Worm (Caenorhabditis elegans) whole organism, L4 larva: ENCODE measurements around the gene mfsd-13.2.

Experiments
- F10B5.3 ChIP-seq: sonication (generic microtip); optimal IDR thresholded peaks from 2 replicates; lab custom pipeline; 2016; ENCODE audit warnings: mild to moderate bottlenecking, missing genetic modification characterization, missing compliant biosample characterization
- F44E2.7 ChIP-seq: fragments of 200-800 bp; sonication (Bioruptor generic); IDR thresholded peaks from 2 replicates; pipeline ENCODE4 v2.1.2; 2022; ENCODE audit warnings: missing genetic modification characterization, missing compliant biosample characterization
- T20F7.1 ChIP-seq: fragments of 200-800 bp; sonication (Bioruptor generic); optimal IDR thresholded peaks from 2 replicates; lab custom pipeline; 2018; ENCODE audit warnings: mild to moderate bottlenecking, missing genetic modification characterization, missing compliant biosample characterization
- T26A8.4 ChIP-seq: fragments of 200-800 bp; sonication (Bioruptor generic); IDR thresholded peaks from 2 replicates; pipeline ENCODE4 v1.3.6; 2022; ENCODE audit warnings: missing genetic modification characterization, missing compliant biosample characterization
- Y105C5A.15 ChIP-seq: fragments of 200-800 bp; sonication (Bioruptor generic); IDR thresholded peaks from 2 replicates; pipeline ENCODE4 v1.3.6; 2022; ENCODE audit warnings: missing genetic modification characterization, missing compliant biosample characterization
- aha-1 ChIP-seq: fragments of 150-350 bp; peaks from one replicate; lab custom pipeline; 2014; ENCODE audit warnings: missing biosample characterization, missing genetic modification characterization
- aly-2 ChIP-seq: sonication (generic microtip); optimal IDR thresholded peaks from 2 replicates; lab custom pipeline; 2018; ENCODE audit warnings: missing biosample characterization, missing genetic modification characterization
- ama-1 ChIP-seq: fragments of 150-350 bp; optimal IDR thresholded peaks from 2 replicates; lab custom pipeline; 2014; ENCODE audit warnings: inconsistent platforms, mixed read lengths
- arid-1 ChIP-seq: fragments of 200-800 bp; sonication (Bioruptor generic); conservative IDR thresholded peaks from 2 replicates; pipeline ENCODE4 v1.3.6; 2022; ENCODE audit warnings: missing genetic modification reagents, missing genetic modification characterization, missing compliant biosample characterization
- attf-4 ChIP-seq: sonication (generic microtip); optimal IDR thresholded peaks from 3 replicates; lab custom pipeline; 2017; ENCODE audit warnings: missing biosample characterization, missing genetic modification characterization
- ceh-20 ChIP-seq: fragments of 200-800 bp; sonication (Bioruptor generic); IDR thresholded peaks from 2 replicates; pipeline ENCODE4 v1.3.6; 2022; ENCODE audit warnings: missing genetic modification reagents, missing genetic modification characterization, missing compliant biosample characterization
- ceh-28 ChIP-seq: fragments of 150-350 bp; optimal IDR thresholded peaks from 2 replicates; lab custom pipeline; 2014; ENCODE audit warnings: missing biosample characterization, missing genetic modification reagents, missing genetic modification characterization
- ceh-44 ChIP-seq: fragments of 200-800 bp; sonication (Bioruptor generic); IDR thresholded peaks from 2 replicates; pipeline ENCODE4 v1.3.6; 2022; ENCODE audit warnings: missing genetic modification reagents, missing genetic modification characterization, missing compliant biosample characterization
- ceh-62 ChIP-seq: sonication (generic microtip); optimal IDR thresholded peaks from 2 replicates; lab custom pipeline; 2017; ENCODE audit warnings: missing biosample characterization, missing genetic modification characterization
- ceh-82 ChIP-seq: sonication (generic microtip); optimal IDR thresholded peaks from 2 replicates; lab custom pipeline; 2017; ENCODE audit warnings: missing biosample characterization, missing genetic modification characterization
- daf-16 ChIP-seq, 3 experiments: sonication (generic microtip); optimal IDR thresholded peaks; 2 replicates each; lab custom pipeline; 2016 to 2017; ENCODE audit warnings: missing genetic modification characterization in 3 of 3, missing genetic modification reagents in 3 of 3, mild to moderate bottlenecking in 2 of 3, missing compliant biosample characterization in 2 of 3, missing biosample characterization in 1 of 3, moderate library complexity in 1 of 3
- dmd-6 ChIP-seq: fragments of 200-800 bp; sonication (Bioruptor generic); IDR thresholded peaks from 2 replicates; pipeline ENCODE4 v1.3.6; 2022; ENCODE audit warnings: missing genetic modification reagents, missing genetic modification characterization, missing compliant biosample characterization
- duxl-1 ChIP-seq: sonication (generic microtip); optimal IDR thresholded peaks from 2 replicates; lab custom pipeline; 2016; ENCODE audit warnings: mild to moderate bottlenecking, missing genetic modification characterization, moderate library complexity, missing compliant biosample characterization; ENCODE audit not compliant: poor library complexity
- egl-27 ChIP-seq: sonication (generic microtip); optimal IDR thresholded peaks from 3 replicates; lab custom pipeline; 2017; ENCODE audit warnings: missing biosample characterization, missing genetic modification reagents, missing genetic modification characterization
- egl-43 ChIP-seq: fragments of 200-800 bp; sonication (Bioruptor generic); IDR thresholded peaks from 2 replicates; pipeline ENCODE4 v1.3.6; 2022; ENCODE audit warnings: missing genetic modification reagents, missing genetic modification characterization, missing compliant biosample characterization
- fkh-10 ChIP-seq: fragments of 150-350 bp; optimal IDR thresholded peaks from 2 replicates; lab custom pipeline; 2014; ENCODE audit warnings: missing biosample characterization, missing genetic modification reagents, missing genetic modification characterization
- gei-8 ChIP-seq: fragments of 200-800 bp; sonication (Bioruptor generic); optimal IDR thresholded peaks from 2 replicates; lab custom pipeline; 2018; ENCODE audit warnings: mild to moderate bottlenecking, missing genetic modification characterization, missing compliant biosample characterization
- hlh-11 ChIP-seq: fragments of 200-800 bp; sonication (Bioruptor generic); optimal IDR thresholded peaks from 2 replicates; lab custom pipeline; 2018; ENCODE audit warnings: mild to moderate bottlenecking, missing genetic modification characterization, missing compliant biosample characterization
- jun-1 ChIP-seq: fragments of 150-350 bp; optimal IDR thresholded peaks from 2 replicates; lab custom pipeline; 2014; ENCODE audit warnings: missing biosample characterization, missing genetic modification reagents, missing genetic modification characterization
- lim-7 ChIP-seq: fragments of 200-800 bp; sonication (Bioruptor generic); IDR thresholded peaks from 2 replicates; pipeline ENCODE4 v1.3.6; 2022; ENCODE audit warnings: missing genetic modification characterization, missing compliant biosample characterization
- lin-1 ChIP-seq: fragments of 200-800 bp; sonication (Bioruptor generic); IDR thresholded peaks from 2 replicates; pipeline ENCODE4 v1.3.6; 2022; ENCODE audit warnings: missing genetic modification reagents, missing genetic modification characterization, missing compliant biosample characterization
- lin-13 ChIP-seq: fragments of 150-350 bp; optimal IDR thresholded peaks from 2 replicates; lab custom pipeline; 2014; ENCODE audit warnings: missing biosample characterization, missing genetic modification reagents, missing genetic modification characterization
- madf-5 ChIP-seq, 2 experiments: fragments of 200-800 bp; sonication (Bioruptor generic); IDR thresholded peaks; 2 replicates each; pipeline ENCODE4 v1.3.6; 2022; ENCODE audit warnings: missing compliant biosample characterization in 2 of 2, missing genetic modification characterization in 2 of 2
- madf-9 ChIP-seq: fragments of 200-800 bp; sonication (Bioruptor generic); conservative IDR thresholded peaks from 2 replicates; pipeline ENCODE4 v1.3.6; 2022; ENCODE audit warnings: missing genetic modification reagents, missing genetic modification characterization, missing compliant biosample characterization
- mdt-29 ChIP-seq: fragments of 200-800 bp; sonication (Bioruptor generic); IDR thresholded peaks from 2 replicates; pipeline ENCODE4 v1.3.6; 2022; ENCODE audit warnings: missing genetic modification reagents, missing genetic modification characterization, missing compliant biosample characterization
- mep-1 ChIP-seq: fragments of 150-350 bp; sonication (generic microtip); optimal IDR thresholded peaks from 3 replicates; lab custom pipeline; 2014; ENCODE audit warnings: missing biosample characterization, missing genetic modification characterization
- mxl-3 ChIP-seq: fragments of 200-800 bp; sonication (Bioruptor generic); optimal IDR thresholded peaks from 2 replicates; lab custom pipeline; 2018; ENCODE audit warnings: mild to moderate bottlenecking, missing genetic modification characterization, missing compliant biosample characterization
- nhr-10 ChIP-seq: fragments of 150-350 bp; optimal IDR thresholded peaks from 2 replicates; lab custom pipeline; 2014; ENCODE audit warnings: missing biosample characterization, missing genetic modification characterization
- nhr-11 ChIP-seq: fragments of 150-350 bp; optimal IDR thresholded peaks from 2 replicates; lab custom pipeline; 2014; ENCODE audit warnings: missing biosample characterization, missing genetic modification characterization
- nhr-25 ChIP-seq: sonication (generic microtip); optimal IDR thresholded peaks from 2 replicates; lab custom pipeline; 2017; ENCODE audit warnings: missing genetic modification characterization, mild to moderate bottlenecking, missing compliant biosample characterization, antibody characterized with exemption, moderate library complexity, borderline replicate concordance; ENCODE audit not compliant: insufficient read depth
- pqm-1 ChIP-seq: sonication (generic microtip); optimal IDR thresholded peaks from 2 replicates; lab custom pipeline; 2017; ENCODE audit warnings: missing biosample characterization, missing genetic modification characterization
- rbr-2 ChIP-seq: sonication (generic microtip); optimal IDR thresholded peaks from 2 replicates; lab custom pipeline; 2016; ENCODE audit warnings: missing genotype, missing genetic modification characterization, missing compliant biosample characterization
- saeg-2 ChIP-seq: fragments of 200-800 bp; sonication (Bioruptor generic); IDR thresholded peaks from 2 replicates; pipeline ENCODE4 v1.3.6; 2022; ENCODE audit warnings: missing genetic modification reagents, missing genetic modification characterization, missing compliant biosample characterization
- sdz-12 ChIP-seq: fragments of 200-800 bp; sonication (Bioruptor generic); optimal IDR thresholded peaks from 2 replicates; lab custom pipeline; 2018; ENCODE audit warnings: mild to moderate bottlenecking, missing genetic modification characterization, missing compliant biosample characterization
- set-16 ChIP-seq: fragments of 200-800 bp; sonication (Bioruptor generic); IDR thresholded peaks from 2 replicates; pipeline ENCODE4 v1.3.6; 2022; ENCODE audit warnings: missing genetic modification reagents, missing genetic modification characterization, missing compliant biosample characterization
- spr-3 ChIP-seq: fragments of 200-800 bp; sonication (Bioruptor generic); optimal IDR thresholded peaks from 2 replicates; lab custom pipeline; 2018; ENCODE audit warnings: mild to moderate bottlenecking, missing genetic modification characterization, missing compliant biosample characterization
- tra-1 ChIP-seq: fragments of 200-800 bp; sonication (Bioruptor generic); IDR thresholded peaks from 2 replicates; pipeline ENCODE4 v1.3.6; 2022; ENCODE audit warnings: missing genetic modification reagents, missing genetic modification characterization, missing compliant biosample characterization
- unc-39 ChIP-seq: sonication (generic microtip); optimal IDR thresholded peaks from 2 replicates; lab custom pipeline; 2017; ENCODE audit warnings: missing biosample characterization, missing genetic modification characterization
- unc-62 ChIP-seq, 3 experiments: fragments of 150-350 bp in 1 of 3; sonication (generic microtip); optimal IDR thresholded peaks in 2 of 3; peaks in 1 of 3; 1 replicate in 1 of 3; 2 replicates in 2 of 3; lab custom pipeline; 2014 to 2017; ENCODE audit warnings: missing biosample characterization in 3 of 3, missing genetic modification characterization in 3 of 3, missing genetic modification reagents in 3 of 3, missing genotype in 1 of 3
- vab-7 ChIP-seq: fragments of 200-800 bp; sonication (Bioruptor generic); IDR thresholded peaks from 2 replicates; pipeline ENCODE4 v1.3.6; 2022; ENCODE audit warnings: missing genetic modification reagents, missing genetic modification characterization, missing compliant biosample characterization
- zag-1 ChIP-seq: fragments of 150-350 bp; optimal IDR thresholded peaks from 2 replicates; lab custom pipeline; 2014; ENCODE audit warnings: missing biosample characterization, missing genetic modification characterization
- zfp-2 ChIP-seq: sonication (generic microtip); optimal IDR thresholded peaks from 2 replicates; lab custom pipeline; 2016; ENCODE audit warnings: mild to moderate bottlenecking, missing genetic modification characterization, missing compliant biosample characterization
- zfp-3 ChIP-seq: fragments of 200-800 bp; sonication (Bioruptor generic); conservative IDR thresholded peaks from 2 replicates; pipeline ENCODE4 v1.3.6; 2022; ENCODE audit warnings: missing genetic modification reagents, missing genetic modification characterization, missing compliant biosample characterization
- zip-11 ChIP-seq: fragments of 200-800 bp; sonication (Bioruptor generic); IDR thresholded peaks from 2 replicates; pipeline ENCODE4 v1.3.6; 2022; ENCODE audit warnings: missing genetic modification characterization, missing compliant biosample characterization

Gene mfsd-13.2

DNA sequence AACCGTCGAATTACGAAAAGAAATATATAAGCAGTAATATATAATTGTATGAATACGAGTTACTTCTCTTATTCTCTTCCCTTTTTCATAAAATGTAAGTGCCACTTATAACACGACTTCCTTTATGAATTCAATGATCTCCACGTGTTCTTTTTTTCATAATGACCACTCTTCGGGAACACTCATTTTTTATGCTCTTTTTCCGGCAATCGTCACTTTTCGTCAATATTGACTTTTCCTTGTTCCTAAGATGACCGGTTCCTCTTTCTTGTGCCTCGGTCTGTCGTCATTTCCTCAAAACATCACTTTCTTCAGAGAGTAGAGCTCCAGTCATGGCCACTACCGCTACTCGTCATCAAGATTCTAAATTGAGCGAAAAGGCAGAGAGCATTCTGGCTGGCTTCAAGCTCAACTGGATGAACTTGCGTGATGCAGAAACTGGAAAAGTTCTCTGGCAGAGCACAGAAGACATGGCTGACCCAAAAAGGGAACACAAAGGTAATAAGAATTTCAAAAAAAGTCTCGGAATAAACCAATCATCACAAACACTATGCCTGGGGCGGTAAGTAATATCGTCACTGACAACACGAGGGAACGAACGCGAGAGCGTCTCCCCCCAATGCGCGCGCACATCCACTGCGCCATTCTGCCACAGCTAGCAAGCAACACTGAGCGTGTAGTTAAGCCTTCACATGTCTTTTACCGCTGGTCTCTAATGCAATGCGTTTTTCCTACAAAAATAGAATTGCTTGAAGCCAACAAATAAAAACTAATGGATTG, 18.0 kb upstream of the mfsd-13.2 start, which contains the start of gene pdl-1 (continued):
- peak; percentile 88 for TF ChIP-seq sdz-12 (GFP tag; lab: Kevin White, UChicago)
- peak; percentile 85 for TF ChIP-seq mdt-29
- TF ChIP-seq ceh-82 (tag; lab: Kevin White, UChicago), result no peak
- TF ChIP-seq T26A8.4 (GFP tag; lab: Robert Waterston, UW), result peak; percentile 93
- peak; percentile 32 for TF ChIP-seq zfp-2 (tag; lab: Kevin White, UChicago)
- TF ChIP-seq fkh-10 (GFP tag; lab: Kevin White, UChicago), result no peak
- peak; percentile 60 for TF ChIP-seq hlh-11 (tag; lab: Kevin White, UChicago)
- TF ChIP-seq rbr-2 (tag; lab: Kevin White, UChicago), result peak; percentile 84
- no peak for TF ChIP-seq pqm-1
- no peak for TF ChIP-seq zag-1 (tag; lab: Kevin White, UChicago)
- TF ChIP-seq ama-1, result no peak
- peak; percentile 85 for TF ChIP-seq saeg-2 (GFP tag; lab: Robert Waterston, UW)
- 0 out of 2 replicates have a peak, but pooled peaks have one; percentile 68 for TF ChIP-seq Y105C5A.15 (GFP tag; lab: Robert Waterston, UW)
- peak; percentile 99 for TF ChIP-seq lim-7 (GFP tag; lab: Robert Waterston, UW)
- TF ChIP-seq aha-1 (tag; lab: Kevin White, UChicago), result peak; percentile 67
- no peak for TF ChIP-seq nhr-10 (tag; lab: Kevin White, UChicago)
- peak; percentile 62 for TF ChIP-seq lin-13 (GFP tag; lab: Kevin White, UChicago)
- TF ChIP-seq aly-2, result no peak
- TF ChIP-seq egl-43 (GFP tag; lab: Robert Waterston, UW), result peak; percentile 98
- TF ChIP-seq vab-7 (GFP tag; lab: Robert Waterston, UW), result peak; percentile 96
- TF ChIP-seq zip-11 (GFP tag; lab: Robert Waterston, UW), result peak; percentile 55; the same call in 1 of the 2 replicates
- TF ChIP-seq attf-4, result peak; percentile 28
- peak; percentile 70 to 93 for TF ChIP-seq daf-16 (GFP tag; optimal IDR thresholded peaks at IDR 0.05; lab: Kevin White, UChicago)
- TF ChIP-seq daf-16 (tag; optimal IDR thresholded peaks at IDR 0.05; lab: Kevin White, UChicago), result peak; percentile 81
- TF ChIP-seq jun-1 (tag; lab: Kevin White, UChicago), result no peak
- TF ChIP-seq duxl-1, result peak; percentile 83
- peak; percentile 74 to 96; a peak in 3 of 4 replicates for TF ChIP-seq madf-5 (GFP tag; IDR thresholded peaks at IDR 0.05; lab: Robert Waterston, UW)
- no peak for TF ChIP-seq ceh-62 (tag; lab: Kevin White, UChicago)
- peak; percentile 67 for TF ChIP-seq T20F7.1 (GFP tag; lab: Kevin White, UChicago)
- peak; percentile 94 for TF ChIP-seq arid-1 (GFP tag; lab: Robert Waterston, UW)
- TF ChIP-seq F10B5.3 (tag; lab: Kevin White, UChicago), result peak; percentile 69
- peak; percentile 76 for TF ChIP-seq madf-9 (GFP tag; lab: Robert Waterston, UW)
- peak; percentile 54; the same call in 1 of the 2 replicates for TF ChIP-seq set-16 (GFP tag; lab: Robert Waterston, UW)
- TF ChIP-seq F44E2.7 (GFP tag; lab: Robert Waterston, UW), result peak; percentile 94
- peak; percentile 15 for TF ChIP-seq nhr-25
- TF ChIP-seq ceh-20 (GFP tag; lab: Robert Waterston, UW), result peak; percentile 74; the same call in 1 of the 2 replicates
- TF ChIP-seq mxl-3, result peak; percentile 53
- peak in 1 of 2 experiments; percentile 89 for TF ChIP-seq unc-62 (GFP tag; optimal IDR thresholded peaks at IDR 0.05 in 1 of 2; lab: Kevin White, UChicago)
- TF ChIP-seq unc-62 (tag; optimal IDR thresholded peaks at IDR 0.05; lab: Kevin White, UChicago), result peak; percentile 11
- peak; percentile 82 for TF ChIP-seq tra-1 (GFP tag; lab: Robert Waterston, UW)
- peak; percentile 77 for TF ChIP-seq spr-3 (GFP tag; lab: Kevin White, UChicago)
- TF ChIP-seq zfp-3 (GFP tag; lab: Robert Waterston, UW), result peak; percentile 63; the same call in 1 of the 2 replicates
- peak; percentile 73 for TF ChIP-seq dmd-6 (GFP tag; lab: Robert Waterston, UW)
- TF ChIP-seq ceh-44, result peak; percentile 77
- peak; percentile 80 for TF ChIP-seq mep-1 (tag; lab: Kevin White, UChicago)
- peak; percentile 57 for TF ChIP-seq nhr-11
- TF ChIP-seq ceh-28 (tag; lab: Kevin White, UChicago), result no peak
- TF ChIP-seq gei-8 (GFP tag; lab: Kevin White, UChicago), result peak; percentile 91
- TF ChIP-seq lin-1 (GFP tag; lab: Robert Waterston, UW), result peak; percentile 94
- no peak for TF ChIP-seq unc-39 (tag; lab: Kevin White, UChicago)
- no peak for TF ChIP-seq egl-27 (tag; lab: Kevin White, UChicago)
